Worm (Caenorhabditis elegans): ENCODE results near the gene F40F11.3.

DNA sequence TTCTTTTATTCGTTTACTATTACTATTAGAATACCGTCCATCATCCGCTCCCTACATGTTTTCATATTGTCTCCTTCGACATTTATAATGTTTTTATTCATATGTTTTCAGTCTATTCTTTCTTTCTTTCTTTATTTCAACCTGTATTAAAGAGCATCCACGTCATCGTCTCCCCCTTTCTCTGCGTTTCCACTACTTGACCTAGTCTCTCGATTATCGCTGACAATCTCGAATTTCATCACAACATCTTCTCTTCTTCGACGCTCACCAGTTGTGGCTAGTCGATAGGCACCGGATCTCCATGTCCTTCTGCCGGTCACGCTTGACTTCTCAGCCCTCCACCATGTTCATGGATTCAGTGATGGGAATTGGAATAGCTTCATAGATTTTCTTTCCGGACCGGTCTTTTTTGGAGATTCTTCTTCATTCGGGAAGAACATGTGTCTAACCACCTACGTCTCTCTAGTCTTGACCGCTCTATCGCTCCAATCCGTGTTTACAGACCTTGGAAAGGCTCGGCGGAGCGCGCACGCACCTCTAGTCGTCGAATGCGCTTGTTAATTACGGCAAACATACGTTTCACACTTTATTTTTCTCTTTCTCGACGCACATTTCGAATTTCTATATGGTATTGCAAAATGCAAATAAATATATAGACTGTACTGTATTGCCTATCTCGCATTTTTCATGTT is 25.4 kb downstream of the F40F11.3 start:
- TF ChIP-seq ztf-23 (GFP tag; IDR thresholded peaks at IDR 0.05) (no peak), cog-1 (tag; optimal IDR thresholded peaks at IDR 0.05) (no peak), ztf-29 (GFP tag; IDR thresholded peaks at IDR 0.05) (no peak), med-1 (GFP tag; optimal IDR thresholded peaks at IDR 0.05; ENCODE audit: insufficient read depth) (no peak), T22C8.4 (GFP tag; IDR thresholded peaks at IDR 0.05) (no peak), flt-1 (GFP tag; IDR thresholded peaks at IDR 0.05) (no peak), tab-1 (GFP tag; IDR thresholded peaks at IDR 0.05) (no peak), ref-1 (GFP tag; conservative IDR thresholded peaks at IDR 0.05) (no peak), klf-2 (GFP tag; conservative IDR thresholded peaks at IDR 0.05) (no peak)
